Worm (Caenorhabditis elegans) whole organism, late embryonic: ENCODE data around the gene ipla-3.

Source experiments
- K02D7.2 ChIP-seq: sonication (generic microtip); optimal IDR thresholded peaks from 2 replicates; lab custom pipeline; 2017; ENCODE audit warnings: mild to moderate bottlenecking, missing genetic modification characterization, missing compliant biosample characterization
- K09A11.1 ChIP-seq: sonication (generic microtip); optimal IDR thresholded peaks from 2 replicates; lab custom pipeline; 2017; ENCODE audit warnings: antibody characterized with exemption, mild to moderate bottlenecking, missing genetic modification characterization, missing compliant biosample characterization; ENCODE audit not compliant: insufficient read depth
- Y22D7AL.16 ChIP-seq: sonication (generic microtip); optimal IDR thresholded peaks from 2 replicates; lab custom pipeline; 2016; ENCODE audit warnings: missing genetic modification characterization, missing compliant biosample characterization
- ceh-14 ChIP-seq: sonication (generic microtip); optimal IDR thresholded peaks from 2 replicates; lab custom pipeline; 2016; ENCODE audit warnings: missing genotype, missing genetic modification characterization, missing compliant biosample characterization
- ceh-18 ChIP-seq: sonication (generic microtip); optimal IDR thresholded peaks from 2 replicates; lab custom pipeline; 2016; ENCODE audit warnings: missing genetic modification characterization, missing compliant biosample characterization
- ceh-24 ChIP-seq: sonication (generic microtip); optimal IDR thresholded peaks from 2 replicates; lab custom pipeline; 2016; ENCODE audit warnings: mild to moderate bottlenecking, missing genetic modification characterization, missing compliant biosample characterization
- ceh-30 ChIP-seq: fragments of 150-350 bp; optimal IDR thresholded peaks from 2 replicates; lab custom pipeline; 2014; ENCODE audit warnings: missing biosample characterization, missing genetic modification characterization
- ceh-45 ChIP-seq: fragments of 200-800 bp; sonication (Bioruptor generic); IDR thresholded peaks from 2 replicates; pipeline ENCODE4 v1.3.6; 2022; ENCODE audit warnings: missing genetic modification reagents, missing genetic modification characterization, missing compliant biosample characterization
- dve-1 ChIP-seq: sonication (generic microtip); optimal IDR thresholded peaks from 2 replicates; lab custom pipeline; 2017; ENCODE audit warnings: antibody characterized with exemption, mild to moderate bottlenecking, missing genetic modification characterization, missing compliant biosample characterization
- elt-2 ChIP-seq: sonication (generic microtip); optimal IDR thresholded peaks from 2 replicates; lab custom pipeline; 2016; ENCODE audit warnings: missing genetic modification reagents, missing genetic modification characterization, missing compliant biosample characterization
- ets-4 ChIP-seq: sonication (generic microtip); optimal IDR thresholded peaks from 2 replicates; lab custom pipeline; 2016; ENCODE audit warnings: missing genetic modification characterization, missing compliant biosample characterization
- eyg-1 ChIP-seq: sonication (generic microtip); optimal IDR thresholded peaks from 2 replicates; lab custom pipeline; 2016; ENCODE audit warnings: missing genotype, missing genetic modification characterization, missing compliant biosample characterization
- fax-1 ChIP-seq: sonication (generic microtip); optimal IDR thresholded peaks from 2 replicates; lab custom pipeline; 2016; ENCODE audit warnings: missing genotype, missing genetic modification characterization, missing compliant biosample characterization
- fkh-10 ChIP-seq: fragments of 150-350 bp; optimal IDR thresholded peaks from 2 replicates; lab custom pipeline; 2014; ENCODE audit warnings: missing biosample characterization, missing genetic modification reagents, missing genetic modification characterization
- hlh-13 ChIP-seq: fragments of 200-800 bp; sonication (Bioruptor generic); optimal IDR thresholded peaks from 2 replicates; lab custom pipeline; 2018; ENCODE audit warnings: mild to moderate bottlenecking, missing genetic modification characterization, missing compliant biosample characterization
- hlh-15 ChIP-seq: sonication (generic microtip); optimal IDR thresholded peaks from 2 replicates; lab custom pipeline; 2016; ENCODE audit warnings: missing genetic modification characterization, missing compliant biosample characterization
- hlh-6 ChIP-seq: sonication (generic microtip); optimal IDR thresholded peaks from 2 replicates; lab custom pipeline; 2016; ENCODE audit warnings: missing genotype, missing genetic modification characterization, missing compliant biosample characterization
- hlh-8 ChIP-seq: sonication (generic microtip); optimal IDR thresholded peaks from 2 replicates; lab custom pipeline; 2016; ENCODE audit warnings: missing genotype, missing genetic modification characterization, missing compliant biosample characterization
- lim-6 ChIP-seq: sonication (generic microtip); optimal IDR thresholded peaks from 2 replicates; lab custom pipeline; 2016; ENCODE audit warnings: missing genetic modification characterization, missing compliant biosample characterization
- lin-11 ChIP-seq: fragments of 200-800 bp; sonication (Bioruptor generic); optimal IDR thresholded peaks from 2 replicates; lab custom pipeline; 2018; ENCODE audit warnings: mild to moderate bottlenecking, missing genetic modification characterization, missing compliant biosample characterization
- madf-2 ChIP-seq: sonication (generic microtip); optimal IDR thresholded peaks from 2 replicates; lab custom pipeline; 2017; ENCODE audit warnings: missing genetic modification characterization, missing compliant biosample characterization
- nfya-1 ChIP-seq: sonication (generic microtip); optimal IDR thresholded peaks from 2 replicates; lab custom pipeline; 2017; ENCODE audit warnings: missing genetic modification characterization, mild to moderate bottlenecking, missing compliant biosample characterization, antibody characterized with exemption, moderate library complexity
- nhr-11 ChIP-seq: fragments of 150-350 bp; optimal IDR thresholded peaks from 2 replicates; lab custom pipeline; 2014; ENCODE audit warnings: missing biosample characterization, missing genetic modification characterization
- pag-3 ChIP-seq: sonication (generic microtip); optimal IDR thresholded peaks from 2 replicates; lab custom pipeline; 2016; ENCODE audit warnings: missing compliant biosample characterization, missing genetic modification characterization, borderline replicate concordance
- pat-9 ChIP-seq: fragments of 200-800 bp; sonication (Bioruptor generic); optimal IDR thresholded peaks from 2 replicates; lab custom pipeline; 2018; ENCODE audit warnings: mild to moderate bottlenecking, missing genetic modification characterization, moderate library complexity, missing compliant biosample characterization
- pax-1 ChIP-seq: fragments of 150-350 bp; optimal IDR thresholded peaks from 2 replicates; lab custom pipeline; 2014; ENCODE audit warnings: missing biosample characterization, missing genetic modification characterization
- pha-2 ChIP-seq: sonication (generic microtip); optimal IDR thresholded peaks from 2 replicates; lab custom pipeline; 2017; ENCODE audit warnings: mild to moderate bottlenecking, missing genetic modification characterization, missing compliant biosample characterization
- pqm-1 ChIP-seq: sonication (generic microtip); optimal IDR thresholded peaks from 2 replicates; lab custom pipeline; 2016; ENCODE audit warnings: missing genetic modification characterization, missing compliant biosample characterization
- rnt-1 ChIP-seq: sonication (generic microtip); optimal IDR thresholded peaks from 2 replicates; lab custom pipeline; 2016; ENCODE audit warnings: missing genetic modification characterization, missing compliant biosample characterization
- sdc-2 ChIP-seq: sonication (generic microtip); optimal IDR thresholded peaks from 2 replicates; lab custom pipeline; 2016; ENCODE audit warnings: missing genotype, missing genetic modification characterization, missing compliant biosample characterization
- sox-4 ChIP-seq: sonication (generic microtip); optimal IDR thresholded peaks from 2 replicates; lab custom pipeline; 2017; ENCODE audit warnings: mild to moderate bottlenecking, missing genetic modification characterization, inconsistent platforms, missing compliant biosample characterization
- tbx-2 ChIP-seq: sonication (generic microtip); optimal IDR thresholded peaks from 2 replicates; lab custom pipeline; 2016; ENCODE audit warnings: missing genetic modification characterization, missing compliant biosample characterization
- tbx-7 ChIP-seq: sonication (generic microtip); optimal IDR thresholded peaks from 2 replicates; lab custom pipeline; 2016; ENCODE audit warnings: missing genotype, missing genetic modification characterization, missing compliant biosample characterization
- ttx-3 ChIP-seq: sonication (generic microtip); optimal IDR thresholded peaks from 2 replicates; lab custom pipeline; 2016; ENCODE audit warnings: missing genetic modification reagents, missing genetic modification characterization, missing compliant biosample characterization
- unc-86 ChIP-seq: sonication (generic microtip); optimal IDR thresholded peaks from 2 replicates; lab custom pipeline; 2016; ENCODE audit warnings: missing genetic modification characterization, missing compliant biosample characterization
- zip-5 ChIP-seq: sonication (generic microtip); optimal IDR thresholded peaks from 2 replicates; lab custom pipeline; 2016; ENCODE audit warnings: missing genetic modification characterization, missing compliant biosample characterization

ipla-3 gene

DNA sequence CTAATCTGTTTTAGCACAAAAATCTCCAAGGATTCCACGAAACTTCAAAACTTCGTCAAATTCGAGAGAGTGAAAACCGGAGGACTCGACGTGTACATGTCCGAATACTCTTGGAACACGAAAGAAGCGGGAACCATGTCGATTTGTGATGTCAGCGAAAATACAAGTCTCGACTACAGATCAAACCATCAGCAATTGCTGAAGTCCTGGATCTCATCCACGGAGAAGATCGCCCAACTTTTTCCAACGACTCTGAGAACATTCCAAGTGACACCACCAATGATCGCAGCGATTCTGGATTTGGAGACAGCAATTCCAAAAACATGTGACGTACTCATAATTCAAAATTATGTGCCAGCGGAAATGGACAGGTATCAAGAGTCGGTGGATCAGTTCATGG, 6.6 kb downstream of the ipla-3 start:
- TF ChIP-seq fax-1 (tag; lab: Kevin White, UChicago): no peak
- TF ChIP-seq nhr-11 (tag; lab: Kevin White, UChicago): no peak
- TF ChIP-seq lin-11: no peak
- TF ChIP-seq zip-5: no peak
- TF ChIP-seq sdc-2: no peak
- no peak for TF ChIP-seq ceh-18 (tag; lab: Kevin White, UChicago)
- TF ChIP-seq K02D7.2 (tag; lab: Kevin White, UChicago): no peak
- no peak for TF ChIP-seq ceh-30 (tag; lab: Kevin White, UChicago)
- TF ChIP-seq hlh-13 (GFP tag; lab: Kevin White, UChicago): no peak
- TF ChIP-seq K09A11.1 (tag; lab: Kevin White, UChicago): no peak
- no peak for TF ChIP-seq madf-2
- no peak for TF ChIP-seq ceh-45 (GFP tag; lab: Robert Waterston, UW)
- no peak for TF ChIP-seq ets-4 (tag; lab: Kevin White, UChicago)
- no peak for TF ChIP-seq pat-9 (tag; lab: Kevin White, UChicago)
- no peak for TF ChIP-seq sox-4 (tag; lab: Kevin White, UChicago)
- TF ChIP-seq, all 69 proteins: peak for 0

- TF ChIP-seq ceh-45 (GFP tag; lab: Robert Waterston, UW): no peak
- TF ChIP-seq tbx-2: no peak
- TF ChIP-seq nfya-1 (tag; lab: Kevin White, UChicago): no peak
- no peak for TF ChIP-seq Y22D7AL.16 (tag; lab: Kevin White, UChicago)
- TF ChIP-seq fkh-10: no peak
- no peak for TF ChIP-seq pax-1
- no peak for TF ChIP-seq K09A11.1 (tag; lab: Kevin White, UChicago)
- TF ChIP-seq unc-86 (tag; lab: Kevin White, UChicago): no peak
- no peak for TF ChIP-seq elt-2
- TF ChIP-seq rnt-1 (tag; lab: Kevin White, UChicago): no peak
- TF ChIP-seq hlh-6 (tag; lab: Kevin White, UChicago): no peak
- TF ChIP-seq lim-6 (tag; lab: Kevin White, UChicago): no peak
- no peak for TF ChIP-seq lin-11
- no peak for TF ChIP-seq ceh-18 (tag; lab: Kevin White, UChicago)
- no peak for TF ChIP-seq eyg-1 (tag; lab: Kevin White, UChicago)
- no peak for TF ChIP-seq ceh-14 (tag; lab: Kevin White, UChicago)
- TF ChIP-seq ceh-24 (tag; lab: Kevin White, UChicago): no peak
Measured at ce11 chrV:20721934-20722333, 7.1 kb downstream of the ipla-3 start, which contains the start of gene Y44A6C.2. Gene Y44A6C.2 (plus strand): TSS chrV:20722234.

DNA sequence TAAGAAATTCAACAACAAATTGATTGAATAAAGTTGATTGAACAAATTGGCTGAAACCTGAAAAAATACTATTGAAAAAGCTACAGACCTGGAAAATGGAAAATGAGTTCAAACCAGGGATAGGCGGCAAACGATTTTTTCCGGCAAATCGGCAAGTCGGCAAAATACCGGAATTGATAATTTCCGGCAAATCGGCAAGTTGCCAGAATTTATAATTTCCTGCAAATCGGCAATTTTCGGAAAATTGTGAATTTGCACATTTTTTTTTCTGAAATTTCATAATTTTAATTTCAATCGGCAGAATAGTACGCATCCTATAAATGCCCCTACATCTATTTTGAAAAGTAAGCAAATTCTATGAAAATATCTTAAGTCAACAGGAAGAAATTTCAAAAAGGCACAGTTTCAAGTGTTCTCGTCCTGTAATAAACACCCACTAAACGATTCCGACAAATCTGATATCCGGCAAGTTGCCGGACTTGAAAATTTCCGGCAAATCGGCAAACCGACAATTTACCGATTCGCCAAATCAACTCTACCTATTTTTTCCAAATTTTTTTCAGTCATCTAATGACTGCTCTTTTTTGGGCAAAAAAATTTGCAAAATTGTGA, 12.1 kb downstream of the ipla-3 start:
- TF ChIP-seq sdc-2 (no peak), nfya-1 (tag; lab: Kevin White, UChicago) (no peak), pha-2 (tag; lab: Kevin White, UChicago) (no peak), hlh-8 (no peak), tbx-7 (tag; lab: Kevin White, UChicago) (no peak), ceh-14 (tag; lab: Kevin White, UChicago) (no peak), hlh-6 (tag; lab: Kevin White, UChicago) (no peak), eyg-1 (tag; lab: Kevin White, UChicago) (no peak), Y22D7AL.16 (tag; lab: Kevin White, UChicago) (no peak), madf-2 (no peak), ttx-3 (tag; lab: Kevin White, UChicago) (no peak), K09A11.1 (tag; lab: Kevin White, UChicago) (no peak), nhr-11 (tag; lab: Kevin White, UChicago) (no peak), ets-4 (tag; lab: Kevin White, UChicago) (no peak), hlh-15 (tag; lab: Kevin White, UChicago) (no peak), pqm-1 (no peak), pag-3 (tag; lab: Kevin White, UChicago) (no peak), dve-1 (tag; lab: Kevin White, UChicago) (no peak), fax-1 (tag; lab: Kevin White, UChicago) (no peak), lin-11 (no peak)
